Fruit fly (Drosophila melanogaster): ENCODE results near the gene Ipp.

The Ipp gene

DNA sequence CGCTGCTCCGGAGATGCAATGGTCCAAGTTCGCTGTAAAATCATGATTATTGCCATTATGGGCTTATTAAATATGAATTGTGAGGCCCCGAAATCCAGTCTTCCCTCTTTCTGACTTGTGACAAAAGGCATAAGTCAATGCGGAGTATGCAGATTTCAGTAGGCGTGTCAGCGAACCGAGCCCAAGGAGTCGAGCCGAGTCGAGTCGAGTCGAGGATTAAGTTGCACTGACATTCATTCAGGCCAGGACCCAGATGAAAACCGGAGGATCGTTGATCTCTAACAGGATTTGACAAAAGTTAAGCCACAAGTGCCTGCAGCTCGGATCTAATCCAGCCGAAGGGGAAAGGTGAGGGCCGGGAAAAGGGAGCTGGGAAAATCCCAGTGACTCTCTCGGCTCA is 47.3 kb upstream of the Ipp start:
- TF ChIP-seq CG10321 (GFP tag; IDR thresholded peaks at IDR 0.05), result no peak
- TF ChIP-seq zen (tag; optimal IDR thresholded peaks at IDR 0.05), result peak; percentile 20
- TF ChIP-seq tll (GFP tag; optimal IDR thresholded peaks at IDR 0.05), result peak in 1 of 2 experiments; percentile 99

dm6 chr3R:13912008-13912803 is 46.4 kb upstream of the Ipp start:
- TF ChIP-seq sd (tag; optimal IDR thresholded peaks at IDR 0.05) (peak; percentile 48), CG11247 (GFP tag; IDR thresholded peaks at IDR 0.05) (no peak), CG2889 (GFP tag; IDR thresholded peaks at IDR 0.05) (no peak), Hr78 (GFP tag; optimal IDR thresholded peaks at IDR 0.05) (peak in 1 of 2 experiments; percentile 35), CG7357 (GFP tag; IDR thresholded peaks at IDR 0.05) (0 out of 3 replicates have a peak, but pooled peaks have one; percentile 15), run (tag; optimal IDR thresholded peaks at IDR 0.05) (peak; percentile 46), CG2875 (GFP tag; optimal IDR thresholded peaks at IDR 0.05) (no peak), CG2199 (GFP tag; IDR thresholded peaks at IDR 0.05) (no peak), crol (GFP tag; IDR thresholded peaks at IDR 0.05) (0 out of 2 replicates have a peak, but pooled peaks have one; percentile 41), pan (optimal IDR thresholded peaks at IDR 0.05) (no peak), pan (GFP tag; optimal IDR thresholded peaks at IDR 0.05 in 1 of 2, IDR thresholded peaks at IDR 0.05 in 1 of 2) (no peak), Atf-2 (GFP tag; optimal IDR thresholded peaks at IDR 0.05) (no peak), CG6175 (GFP tag; IDR thresholded peaks at IDR 0.05) (peak; percentile 44; the same call in 1 of the 3 replicates), croc (GFP tag; conservative IDR thresholded peaks at IDR 0.05) (no peak), CG11695 (GFP tag; IDR thresholded peaks at IDR 0.05) (no peak), crc (GFP tag; optimal IDR thresholded peaks at IDR 0.05) (no peak), abd-A (tag; optimal IDR thresholded peaks at IDR 0.05) (peak; percentile 88), CG4820 (GFP tag; optimal IDR thresholded peaks at IDR 0.05) (no peak), CG6765 (GFP tag; optimal IDR thresholded peaks at IDR 0.05) (no peak), CG17612 (GFP tag; IDR thresholded peaks at IDR 0.05) (no peak), Ets65A (GFP tag) (peak; percentile 54), Med (GFP tag) (peak; percentile 40), kni (GFP tag; optimal IDR thresholded peaks at IDR 0.05) (peak; percentile 23), CG1603 (tag; optimal IDR thresholded peaks at IDR 0.05) (no peak), vvl (GFP tag; IDR thresholded peaks at IDR 0.05) (peak; percentile 64; the same call in 1 of the 2 replicates), CG6254 (GFP tag; optimal IDR thresholded peaks at IDR 0.05) (peak; percentile 85), odd (GFP tag; optimal IDR thresholded peaks at IDR 0.05) (no peak)

- peak; percentile 85 for TF ChIP-seq Blimp-1 (GFP tag; optimal IDR thresholded peaks at IDR 0.05)
- TF ChIP-seq CoRest (tag; optimal IDR thresholded peaks at IDR 0.05), result no peak
- no peak for TF ChIP-seq CG34224 (GFP tag; IDR thresholded peaks at IDR 0.05; ENCODE audit: partially characterized antibody)
- peak; percentile 4; the same call in 1 of the 2 replicates for TF ChIP-seq Awh (GFP tag; IDR thresholded peaks at IDR 0.05)
- TF ChIP-seq CG4730 (GFP tag; IDR thresholded peaks at IDR 0.05), result no peak
- peak; percentile 52 for TF ChIP-seq kni (GFP tag; optimal IDR thresholded peaks at IDR 0.05)
- no peak for TF ChIP-seq CG9215 (GFP tag; IDR thresholded peaks at IDR 0.05)
- TF ChIP-seq CG32767 (GFP tag; IDR thresholded peaks at IDR 0.05), result no peak
- TF ChIP-seq tio (GFP tag; optimal IDR thresholded peaks at IDR 0.05), result no peak
Measured at dm6 chr3R:13913586-13913985, 45.0 kb upstream of the Ipp start.
